Fruit fly (Drosophila melanogaster) whole organism: ENCODE data around the gene slam.

Experiments used
- CG8478 ChIP-seq: fragments of >200 bp; optimal IDR thresholded peaks from 2 replicates; lab custom pipeline; 2018; ENCODE audit warnings: inconsistent platforms
- Dll ChIP-seq: fragments of >200 bp; optimal IDR thresholded peaks from 2 replicates; lab custom pipeline; 2017
- EcR ChIP-seq, 2 experiments: fragments of >200 bp; optimal IDR thresholded peaks; 2 replicates each; lab custom pipeline; 2017; ENCODE audit warnings: missing biosample characterization in 2 of 2, missing genetic modification characterization in 2 of 2, missing genetic modification reagents in 2 of 2
- pan ChIP-seq: fragments of >200 bp; optimal IDR thresholded peaks from 2 replicates; lab custom pipeline; 2017
- psq ChIP-seq: fragments of >200 bp; optimal IDR thresholded peaks from 2 replicates; lab custom pipeline; 2017
- usp ChIP-seq: fragments of >200 bp; optimal IDR thresholded peaks from 2 replicates; lab custom pipeline; 2017; ENCODE audit warnings: missing biosample characterization, missing genetic modification characterization, mixed read lengths

The slam gene

DNA sequence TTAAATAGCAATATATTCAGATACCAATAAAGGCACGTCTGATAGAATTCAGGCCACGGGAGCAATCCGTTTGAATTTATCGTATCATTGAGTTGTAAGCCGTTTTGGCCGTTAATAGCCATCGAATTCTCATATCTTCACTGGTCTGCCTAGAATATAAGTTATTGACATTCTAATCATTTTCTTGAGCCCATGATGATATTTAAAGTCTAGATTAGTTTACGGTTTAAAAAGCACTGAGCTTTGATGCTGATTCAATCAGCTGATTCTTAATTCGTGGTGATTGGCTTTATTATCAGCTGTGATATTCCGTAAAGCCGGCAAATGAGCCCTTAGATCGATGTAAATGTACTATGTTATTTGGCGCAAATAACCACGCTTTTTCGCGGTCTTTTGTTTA lies at the start of gene slam:
TSS of gene slam (plus strand) at position 301 of the 400 bp plus-strand sequence.
- TF ChIP-seq psq (lab: Kevin White, UChicago) = no peak
- TF ChIP-seq CG8478 (lab: Kevin White, UChicago) = no peak
- TF ChIP-seq usp (GFP tag; lab: Kevin White, UChicago) = no peak
- no peak for TF ChIP-seq pan (lab: Kevin White, UChicago)

DNA sequence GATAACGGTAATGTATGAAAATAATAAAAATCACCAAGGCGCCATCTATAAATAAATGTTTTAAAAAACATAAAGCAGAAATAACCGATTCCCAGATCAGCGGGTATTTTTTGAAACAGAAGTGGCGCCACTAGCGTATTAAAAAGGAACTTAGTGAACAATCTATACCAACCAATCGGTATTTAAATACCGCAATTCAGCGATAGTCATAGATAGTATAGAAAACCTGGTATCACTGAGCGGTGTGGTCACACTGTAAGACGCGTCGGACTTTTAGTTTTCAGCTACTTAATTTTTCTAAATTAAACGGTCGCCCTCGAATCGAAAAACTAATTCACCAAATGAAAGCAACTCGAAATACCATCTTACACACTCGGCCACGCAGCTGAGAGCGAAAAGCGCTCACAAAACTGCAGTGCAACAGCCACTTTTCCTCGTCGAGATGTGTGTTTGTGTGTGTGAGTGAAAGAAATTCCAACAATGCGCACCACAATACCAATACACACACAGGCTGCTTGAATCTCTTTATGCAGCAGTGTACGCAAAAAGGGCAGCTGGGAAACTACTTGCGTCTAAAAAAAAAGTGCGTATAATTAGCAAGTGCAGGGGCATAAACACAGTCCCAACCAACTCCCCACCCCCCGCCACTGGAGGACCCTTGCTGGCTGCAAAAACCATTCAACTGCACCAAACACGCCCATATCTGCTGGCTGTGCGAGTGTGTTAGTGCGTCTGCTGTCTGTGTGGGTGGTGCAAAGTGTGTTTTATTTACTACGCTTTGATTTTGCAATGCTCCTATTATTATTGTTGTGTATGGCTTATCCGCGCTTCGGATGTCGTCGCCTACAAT lies 48.4 kb upstream of the slam start, which contains the start of gene PDZ-GEF:
TSS of gene PDZ-GEF (plus strand) at position 232 of the 850 bp plus-strand sequence.
- peak; percentile 90 for TF ChIP-seq CG8478 (lab: Kevin White, UChicago)
- TF ChIP-seq psq (lab: Kevin White, UChicago) = no peak
- TF ChIP-seq pan (lab: Kevin White, UChicago) = no peak
- TF ChIP-seq Dll (lab: Kevin White, UChicago) = no peak
- TF ChIP-seq EcR (GFP tag; optimal IDR thresholded peaks at IDR 0.05; lab: Kevin White, UChicago) = no peak

DNA sequence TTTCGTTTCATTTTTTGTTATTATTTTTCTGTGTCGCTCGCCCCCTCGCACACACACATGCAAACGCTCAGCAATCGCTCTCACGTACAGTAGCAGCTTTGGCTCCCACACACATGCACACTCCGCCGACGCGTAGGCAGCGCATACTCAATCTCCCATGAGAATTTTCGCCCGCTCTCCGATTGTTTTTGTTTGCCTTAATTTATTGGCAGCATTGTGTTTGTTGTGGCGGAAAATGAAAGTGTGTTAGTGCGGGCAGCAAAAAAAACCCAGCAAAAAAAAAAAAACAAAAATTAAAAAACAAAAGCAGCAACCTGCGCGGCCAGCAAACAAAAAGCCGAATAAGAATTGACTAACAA lies 47.8 kb upstream of the slam start:
- TF ChIP-seq CG8478 (lab: Kevin White, UChicago) (peak; percentile 56), Dll (lab: Kevin White, UChicago) (peak; percentile 44), pan (lab: Kevin White, UChicago) (no peak), usp (GFP tag; lab: Kevin White, UChicago) (no peak), EcR (GFP tag; optimal IDR thresholded peaks at IDR 0.05; lab: Kevin White, UChicago) (no peak), psq (lab: Kevin White, UChicago) (no peak)

DNA sequence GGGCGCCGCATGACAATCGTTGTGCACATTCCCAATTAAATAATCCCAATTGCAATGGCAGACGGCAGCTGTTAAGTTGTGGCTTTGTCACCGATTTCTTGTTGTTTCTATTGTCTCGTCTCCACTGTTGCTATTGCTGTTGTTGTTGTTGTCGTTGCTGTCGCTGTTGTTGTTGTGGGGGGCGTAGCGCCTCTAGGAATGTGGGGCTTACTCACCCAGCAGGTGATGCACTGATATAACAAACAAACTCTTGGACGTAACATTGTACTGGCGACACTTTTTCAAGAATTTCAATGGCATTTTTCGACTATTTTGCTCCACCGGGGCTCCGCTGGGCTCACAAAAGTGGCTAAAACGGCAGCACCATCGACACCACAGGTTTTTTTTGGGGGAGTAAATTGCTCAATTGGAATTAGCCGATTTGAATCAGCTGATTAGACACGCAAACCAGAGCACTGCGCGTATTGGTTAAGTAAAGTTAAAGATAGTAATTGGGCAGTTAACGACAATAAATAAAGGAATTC lies 34.3 kb upstream of the slam start:
- no peak for TF ChIP-seq EcR (GFP tag; optimal IDR thresholded peaks at IDR 0.05; lab: Kevin White, UChicago)
- no peak for TF ChIP-seq psq (lab: Kevin White, UChicago)
- no peak for TF ChIP-seq usp (GFP tag; lab: Kevin White, UChicago)
- TF ChIP-seq pan (lab: Kevin White, UChicago) = no peak
- no peak for TF ChIP-seq Dll (lab: Kevin White, UChicago)
- no peak for TF ChIP-seq CG8478 (lab: Kevin White, UChicago)

DNA sequence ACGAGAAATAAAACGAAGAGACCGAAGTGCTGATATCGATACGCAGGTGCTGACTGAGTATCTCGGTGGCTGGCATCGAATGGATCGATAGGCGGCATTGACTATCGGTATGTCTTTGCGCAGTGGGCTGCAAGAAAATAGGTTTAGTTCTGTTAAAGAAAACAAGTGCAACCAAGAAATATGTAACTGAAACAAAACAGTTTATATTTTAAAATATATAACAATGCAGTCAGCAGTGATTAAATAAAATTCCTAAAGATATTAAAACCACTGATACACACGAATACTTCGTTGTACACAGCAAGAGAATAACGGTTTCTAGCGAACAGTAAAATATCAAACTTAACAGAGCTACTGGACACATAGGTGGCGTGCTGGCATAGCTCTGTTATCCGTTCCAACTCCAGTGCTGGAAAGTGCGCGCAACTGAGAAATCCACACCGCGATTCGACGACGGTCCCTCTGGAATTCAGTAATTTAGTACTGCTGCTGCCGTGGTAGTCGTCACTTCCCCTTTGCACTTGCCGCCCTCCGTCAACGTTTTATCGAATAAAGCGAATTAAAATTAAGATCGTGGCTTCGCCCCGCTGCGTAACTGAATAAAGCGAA lies 33.7 kb upstream of the slam start, which contains the start of the genes Pez and Cpr:
TSS of gene Pez (minus strand) at position 305 of the 609 bp plus-strand sequence.
TSS of gene Cpr (plus strand) at position 470 of the 609 bp plus-strand sequence.
- TF ChIP-seq Dll (lab: Kevin White, UChicago) (no peak), usp (GFP tag; lab: Kevin White, UChicago) (no peak), psq (lab: Kevin White, UChicago) (no peak), CG8478 (lab: Kevin White, UChicago) (no peak), EcR (GFP tag; optimal IDR thresholded peaks at IDR 0.05; lab: Kevin White, UChicago) (no peak), pan (lab: Kevin White, UChicago) (no peak)

DNA sequence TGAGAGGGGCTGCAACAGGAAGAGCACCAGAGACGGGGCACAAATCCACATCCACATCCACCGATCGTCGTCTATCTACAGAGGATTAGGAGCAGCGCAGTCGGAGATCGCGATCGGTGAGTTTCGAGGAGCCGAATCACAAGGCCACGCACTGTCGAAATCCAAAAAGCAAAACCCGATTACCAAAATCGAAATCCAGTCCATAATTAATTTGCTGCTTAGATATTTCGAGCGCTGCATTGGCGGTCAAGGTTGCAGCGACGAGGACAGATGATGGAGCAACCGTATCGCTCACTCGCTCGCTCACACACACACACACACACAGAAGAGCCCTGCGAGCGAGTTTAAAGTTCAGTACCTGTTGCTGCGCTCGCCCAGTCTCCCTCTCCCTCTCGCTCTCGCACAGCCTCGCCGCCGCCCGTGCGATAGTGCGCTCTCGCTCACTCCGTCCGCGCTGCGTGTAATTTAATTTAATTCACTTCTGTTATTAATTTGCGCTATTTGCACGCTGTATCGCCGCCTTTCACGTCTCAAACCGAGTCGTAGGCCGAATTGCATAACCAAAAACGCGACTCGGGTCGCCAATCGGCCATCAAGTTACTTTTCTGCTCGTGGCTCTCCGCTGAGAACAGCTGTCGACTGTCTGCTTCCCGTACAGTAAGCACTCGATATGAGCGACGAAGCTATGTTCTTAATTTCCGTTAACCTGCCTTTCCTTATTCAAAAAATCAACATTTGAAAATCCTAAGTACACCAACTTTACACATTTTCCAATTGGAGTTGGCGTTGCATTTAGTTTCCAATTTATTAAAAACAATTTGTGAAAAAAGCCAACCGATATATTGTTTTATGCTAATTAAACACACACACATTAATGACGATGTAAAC lies 32.9 kb upstream of the slam start:
- no peak for TF ChIP-seq pan (lab: Kevin White, UChicago)
- peak; percentile 78 for TF ChIP-seq Dll (lab: Kevin White, UChicago)
- no peak for TF ChIP-seq psq (lab: Kevin White, UChicago)
- peak; percentile 23 for TF ChIP-seq CG8478 (lab: Kevin White, UChicago)
- no peak for TF ChIP-seq usp (GFP tag; lab: Kevin White, UChicago)
- TF ChIP-seq EcR (GFP tag; optimal IDR thresholded peaks at IDR 0.05; lab: Kevin White, UChicago) = no peak

DNA sequence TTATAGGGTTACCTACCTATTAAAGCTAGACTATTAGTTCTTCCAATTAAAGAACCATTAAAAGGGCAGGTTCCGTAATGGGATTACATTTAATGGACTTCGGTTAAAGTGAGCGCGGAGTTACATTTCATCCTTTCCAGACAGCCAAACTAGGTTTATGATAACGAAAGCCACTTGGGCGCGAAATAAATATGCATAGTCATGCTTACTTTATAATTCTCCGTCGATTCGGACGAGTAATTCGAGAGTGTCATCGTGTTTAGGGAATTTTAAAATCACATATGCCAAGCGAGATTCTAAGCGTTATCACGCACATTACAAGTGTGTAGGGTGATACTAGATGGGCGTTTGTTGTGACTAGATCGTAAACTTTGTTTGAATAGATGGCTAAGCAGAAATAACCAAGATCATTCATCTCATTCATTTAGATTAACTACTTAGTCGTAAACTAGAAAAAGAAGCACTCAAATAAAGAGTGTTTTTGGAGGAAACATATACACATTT lies 31.9 kb upstream of the slam start:
- TF ChIP-seq psq (lab: Kevin White, UChicago) (no peak), EcR (GFP tag; optimal IDR thresholded peaks at IDR 0.05; lab: Kevin White, UChicago) (no peak), CG8478 (lab: Kevin White, UChicago) (no peak), usp (GFP tag; lab: Kevin White, UChicago) (no peak), Dll (lab: Kevin White, UChicago) (no peak), pan (lab: Kevin White, UChicago) (no peak)

DNA sequence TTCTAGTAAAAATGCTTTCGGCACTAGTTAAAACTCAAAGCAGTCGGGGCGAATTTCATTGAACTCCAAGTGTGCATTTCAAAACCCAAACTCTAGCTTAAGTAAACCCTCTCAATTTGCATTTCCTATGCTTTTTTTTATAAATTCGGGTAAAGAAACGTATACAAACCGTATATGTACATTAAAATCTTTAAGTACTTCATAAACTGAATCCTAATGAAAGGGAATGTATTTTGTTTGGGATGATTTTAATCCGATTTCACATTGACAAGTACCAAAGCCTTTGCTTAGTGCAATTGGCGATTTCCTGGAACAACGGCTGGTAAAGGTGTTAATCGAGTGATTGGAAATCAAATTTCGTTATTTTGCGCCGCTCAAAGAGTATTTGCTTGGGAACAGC lies 30.9 kb upstream of the slam start:
- TF ChIP-seq Dll (lab: Kevin White, UChicago) = no peak
- no peak for TF ChIP-seq EcR (GFP tag; optimal IDR thresholded peaks at IDR 0.05; lab: Kevin White, UChicago)
- no peak for TF ChIP-seq psq (lab: Kevin White, UChicago)
- TF ChIP-seq CG8478 (lab: Kevin White, UChicago) = no peak
- TF ChIP-seq usp (GFP tag; lab: Kevin White, UChicago) = no peak
- TF ChIP-seq pan (lab: Kevin White, UChicago) = no peak

DNA sequence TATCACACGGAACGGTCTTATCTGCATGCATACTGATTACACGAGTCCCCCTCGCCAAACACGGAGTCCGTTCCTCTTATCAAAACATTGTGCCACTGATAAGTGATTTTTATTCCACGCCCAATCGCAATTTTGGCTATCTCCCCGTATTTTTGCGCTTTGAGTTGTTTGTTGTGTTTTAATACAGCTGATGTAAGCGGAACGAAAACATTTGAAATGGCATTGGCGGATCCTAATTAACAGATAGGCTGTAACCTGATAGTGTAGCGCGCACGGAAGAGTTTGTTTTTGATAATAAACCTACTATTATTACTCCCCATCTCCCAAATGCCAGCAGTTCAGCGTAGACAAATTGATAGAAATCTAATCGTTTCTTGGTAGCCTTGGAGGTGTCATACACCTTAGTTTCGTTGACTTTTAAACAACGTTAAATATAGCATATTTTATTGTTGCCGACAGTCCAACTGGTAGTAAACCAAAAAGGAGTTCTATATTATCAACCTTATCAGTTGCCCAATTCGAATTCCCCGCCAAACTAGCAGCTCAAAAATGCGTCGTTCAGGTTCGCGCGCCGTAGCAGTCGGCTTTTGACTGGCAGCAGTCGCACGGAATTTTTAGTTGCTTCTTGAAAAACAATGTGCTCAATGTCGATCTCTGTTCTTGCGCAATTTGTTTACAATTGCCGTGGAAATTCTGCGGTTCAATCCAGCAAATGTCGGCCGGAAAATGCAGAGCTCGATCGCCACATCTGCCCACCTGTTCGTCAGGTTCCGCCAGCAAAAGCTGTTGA lies 28.9 kb upstream of the slam start:
- TF ChIP-seq psq (lab: Kevin White, UChicago) (no peak), Dll (lab: Kevin White, UChicago) (no peak), CG8478 (lab: Kevin White, UChicago) (no peak), pan (lab: Kevin White, UChicago) (no peak), EcR (GFP tag; optimal IDR thresholded peaks at IDR 0.05; lab: Kevin White, UChicago) (no peak), usp (GFP tag; lab: Kevin White, UChicago) (no peak)
